Worm (Caenorhabditis elegans) whole organism, mixed stage, embryonic: ENCODE measurements around the gene fcd-2.

Experiments
- ceh-39 ChIP-seq: fragments of 150-350 bp; optimal IDR thresholded peaks from 2 replicates; lab custom pipeline; 2014; ENCODE audit warnings: missing biosample characterization, missing genetic modification characterization
- lsy-2 ChIP-seq: fragments of 150-350 bp; optimal IDR thresholded peaks from 2 replicates; lab custom pipeline; 2014; ENCODE audit warnings: missing biosample characterization, missing genetic modification characterization
- mep-1 ChIP-seq: fragments of 150-350 bp; optimal IDR thresholded peaks from 2 replicates; lab custom pipeline; 2017; ENCODE audit warnings: missing biosample characterization, missing genetic modification reagents, missing genetic modification characterization, inconsistent platforms
- nhr-237 ChIP-seq: fragments of 150-350 bp; optimal IDR thresholded peaks from 2 replicates; lab custom pipeline; 2014; ENCODE audit warnings: missing biosample characterization, missing genetic modification characterization
- unc-62 ChIP-seq: fragments of 150-350 bp; optimal IDR thresholded peaks from 2 replicates; lab custom pipeline; 2014; ENCODE audit warnings: missing biosample characterization, missing genetic modification reagents, missing genetic modification characterization

- no peak for TF ChIP-seq lsy-2 (tag; lab: Kevin White, UChicago)
- no peak for TF ChIP-seq nhr-237
- no peak for TF ChIP-seq ceh-39 (tag; lab: Kevin White, UChicago)
- no peak for TF ChIP-seq mep-1 (tag; lab: Kevin White, UChicago)
- no peak for TF ChIP-seq unc-62
Observed at ce11 chrIV:15038821-15039220, 13.3 kb downstream of the fcd-2 start.
